Worm (Caenorhabditis elegans) whole organism, midembryonic: ENCODE data around the gene degt-1.

ENCODE experiments used
- flt-1 ChIP-seq: fragments of 200-800 bp; sonication (Bioruptor generic); IDR thresholded peaks from 2 replicates; pipeline ENCODE4 v1.3.6; 2022; ENCODE audit warnings: missing genetic modification characterization, missing compliant biosample characterization
- ref-1 ChIP-seq: fragments of 200-800 bp; sonication (Bioruptor generic); conservative IDR thresholded peaks from 2 replicates; pipeline ENCODE4 v1.3.6; 2022; ENCODE audit warnings: missing genetic modification reagents, missing genetic modification characterization, missing compliant biosample characterization
- ztf-29 ChIP-seq: fragments of 200-800 bp; sonication (Bioruptor generic); IDR thresholded peaks from 2 replicates; pipeline ENCODE4 v1.3.6; 2022; ENCODE audit warnings: missing genetic modification reagents, missing genetic modification characterization, missing compliant biosample characterization

DNA sequence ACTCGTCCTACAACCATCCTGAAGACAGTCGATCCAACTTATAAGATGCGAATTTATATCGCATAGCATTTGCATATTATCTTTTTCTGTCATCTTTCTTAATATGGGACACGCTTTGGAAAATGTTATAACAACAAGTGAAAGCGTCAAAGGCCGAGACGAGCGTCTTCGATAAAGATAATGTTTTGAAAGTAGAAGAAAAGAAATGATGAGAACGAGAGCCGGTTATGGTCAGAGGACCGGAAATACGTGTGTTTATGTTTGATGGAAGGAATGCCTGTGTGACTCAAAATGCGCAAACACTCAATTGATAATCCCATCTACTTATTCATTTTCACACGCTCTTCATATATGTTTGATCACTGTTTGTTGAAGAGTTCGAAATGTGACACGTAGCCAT, 37.1 kb upstream of the degt-1 start, which contains the start of gene C35A5.11:
- no peak for TF ChIP-seq ref-1 (GFP tag; lab: Robert Waterston, UW)
- no peak for TF ChIP-seq ztf-29
- TF ChIP-seq flt-1 (GFP tag; lab: Robert Waterston, UW) = no peak
